Worm (Caenorhabditis elegans) whole organism, L4/young adult: ENCODE data around the gene gem-1.

Experiments used
- W03F9.2 ChIP-seq: fragments of 150-350 bp; optimal IDR thresholded peaks from 2 replicates; lab custom pipeline; 2014; ENCODE audit warnings: missing biosample characterization, missing genetic modification characterization
- dao-5 ChIP-seq: sonication (generic microtip); optimal IDR thresholded peaks from 2 replicates; lab custom pipeline; 2016; ENCODE audit warnings: missing genotype, missing genetic modification characterization, moderate library complexity, missing compliant biosample characterization
- him-1 ChIP-seq: sonication (generic microtip); optimal IDR thresholded peaks from 2 replicates; lab custom pipeline; 2016; ENCODE audit warnings: missing genotype, missing genetic modification reagents, missing genetic modification characterization, missing compliant biosample characterization

ce11 chrX:13359800-13360199 lies 17.0 kb downstream of the gem-1 start:
- TF ChIP-seq dao-5 (no peak), W03F9.2 (tag; lab: Kevin White, UChicago) (no peak), him-1 (tag; lab: Kevin White, UChicago) (no peak)
